Fruit fly (Drosophila melanogaster): Measurements from ENCODE around the gene CG13362.

Gene CG13362

dm6 chrX:779344-779743 is 28.2 kb upstream of the CG13362 start (continued):
- no peak for TF ChIP-seq CG10543 (GFP tag; optimal IDR thresholded peaks at IDR 0.05)
- peak; percentile 19 for TF ChIP-seq CoRest (tag; optimal IDR thresholded peaks at IDR 0.05)
- no peak for TF ChIP-seq Atf6 (GFP tag; IDR thresholded peaks at IDR 0.05)
- TF ChIP-seq CG10959 (GFP tag; IDR thresholded peaks at IDR 0.05) = no peak
- TF ChIP-seq CG8281 (tag; optimal IDR thresholded peaks at IDR 0.05) = no peak
- no peak for TF ChIP-seq Hsf (GFP tag; optimal IDR thresholded peaks at IDR 0.05)
- no peak for TF ChIP-seq nerfin-2 (GFP tag; IDR thresholded peaks at IDR 0.05; ENCODE audit: partially characterized antibody)
- TF ChIP-seq Fer3 (tag; optimal IDR thresholded peaks at IDR 0.05) = no peak
- TF ChIP-seq peb (GFP tag; IDR thresholded peaks at IDR 0.05) = no peak
- no peak for TF ChIP-seq PHDP (tag; optimal IDR thresholded peaks at IDR 0.05)
- TF ChIP-seq Spps (tag; optimal IDR thresholded peaks at IDR 0.05) = no peak
- TF ChIP-seq toy (GFP tag; IDR thresholded peaks at IDR 0.05) = no peak
- TF ChIP-seq disco-r (GFP tag; optimal IDR thresholded peaks at IDR 0.05) = no peak
- no peak for TF ChIP-seq CG9215 (GFP tag; IDR thresholded peaks at IDR 0.05)
- no peak for TF ChIP-seq NC2β (GFP tag; optimal IDR thresholded peaks at IDR 0.05)
- no peak for TF ChIP-seq caup (GFP tag; optimal IDR thresholded peaks at IDR 0.05; ENCODE audit: severe bottlenecking)
- TF ChIP-seq mam (GFP tag; optimal IDR thresholded peaks at IDR 0.05) = peak; percentile 2
- no peak for TF ChIP-seq Ets97D (GFP tag; optimal IDR thresholded peaks at IDR 0.05)
- no peak for TF ChIP-seq hth (optimal IDR thresholded peaks at IDR 0.05)
- TF ChIP-seq Aef1 (GFP tag; IDR thresholded peaks at IDR 0.05) = no peak
- no peak for TF ChIP-seq run (tag; optimal IDR thresholded peaks at IDR 0.05)
- no peak for TF ChIP-seq CG13296 (GFP tag; optimal IDR thresholded peaks at IDR 0.05)
- no peak for TF ChIP-seq CG14965 (GFP tag; optimal IDR thresholded peaks at IDR 0.05; ENCODE audit: borderline replicate concordance)
- peak; percentile 15 for TF ChIP-seq CG12659 (GFP tag; optimal IDR thresholded peaks at IDR 0.05)
- TF ChIP-seq dysf (GFP tag; IDR thresholded peaks at IDR 0.05) = peak; percentile 23; the same call in 1 of the 3 replicates
- TF ChIP-seq Bdp1 (GFP tag; optimal IDR thresholded peaks at IDR 0.05) = no peak
- no peak for TF ChIP-seq CG1602 (GFP tag; optimal IDR thresholded peaks at IDR 0.05)
- TF ChIP-seq CG12769 (tag; optimal IDR thresholded peaks at IDR 0.05) = no peak
- no peak for TF ChIP-seq CG16863 (GFP tag; optimal IDR thresholded peaks at IDR 0.05)
- no peak for TF ChIP-seq CG15514 (GFP tag; optimal IDR thresholded peaks at IDR 0.05)
- peak; percentile 53 for TF ChIP-seq gem (tag; optimal IDR thresholded peaks at IDR 0.05)
- no peak for TF ChIP-seq CG3163 (GFP tag; optimal IDR thresholded peaks at IDR 0.05)
- TF ChIP-seq ind (GFP tag; optimal IDR thresholded peaks at IDR 0.05) = no peak
- TF ChIP-seq CG10321 (GFP tag; IDR thresholded peaks at IDR 0.05) = no peak
- TF ChIP-seq CG17912 (GFP tag; optimal IDR thresholded peaks at IDR 0.05) = no peak
- TF ChIP-seq Scr (GFP tag; IDR thresholded peaks at IDR 0.05; ENCODE audit: partially characterized antibody) = no peak
- no peak for TF ChIP-seq ap (GFP tag; IDR thresholded peaks at IDR 0.05)
- TF ChIP-seq CG5180 (GFP tag; optimal IDR thresholded peaks at IDR 0.05) = no peak
- TF ChIP-seq Dp (GFP tag; optimal IDR thresholded peaks at IDR 0.05) = no peak
- no peak for TF ChIP-seq Camta (GFP tag; optimal IDR thresholded peaks at IDR 0.05)
- TF ChIP-seq CG9876 (GFP tag; optimal IDR thresholded peaks at IDR 0.05) = no peak
- 0 out of 3 replicates have a peak, but pooled peaks have one; percentile 40 for TF ChIP-seq so (GFP tag; IDR thresholded peaks at IDR 0.05)
- TF ChIP-seq trem (tag; optimal IDR thresholded peaks at IDR 0.05) = no peak
- TF ChIP-seq Taf1 (GFP tag; IDR thresholded peaks at IDR 0.05) = no peak
- peak; percentile 39 for TF ChIP-seq phol (tag; optimal IDR thresholded peaks at IDR 0.05)
- no peak for TF ChIP-seq crp (GFP tag; optimal IDR thresholded peaks at IDR 0.05)
- TF ChIP-seq bsh (GFP tag; optimal IDR thresholded peaks at IDR 0.05) = peak; percentile 6 to 47
- no peak for TF ChIP-seq E2f2 (GFP tag; IDR thresholded peaks at IDR 0.05)
- no peak for TF ChIP-seq ken (GFP tag; IDR thresholded peaks at IDR 0.05)
- no peak for TF ChIP-seq grn (GFP tag; optimal IDR thresholded peaks at IDR 0.05)
- no peak for TF ChIP-seq tll (GFP tag; optimal IDR thresholded peaks at IDR 0.05)
